Fruit fly (Drosophila melanogaster) whole organism, adult: ENCODE results near the gene CG11504.

Experiments
- CG11617 ChIP-seq: fragments of 200-800 bp; sonication (Bioruptor generic); optimal IDR thresholded peaks from 2 replicates; lab custom pipeline; 2017; ENCODE audit warnings: mild to moderate bottlenecking, missing biosample characterization, missing genetic modification reagents, missing genetic modification characterization
- CG12768 ChIP-seq: fragments of 200-800 bp; sonication (Bioruptor generic); optimal IDR thresholded peaks from 2 replicates; lab custom pipeline; 2017; ENCODE audit warnings: missing biosample characterization, missing genetic modification characterization, mild to moderate bottlenecking, moderate library complexity, missing genetic modification reagents
- CG14711 ChIP-seq: fragments of 200-800 bp; sonication (Bioruptor generic); optimal IDR thresholded peaks from 2 replicates; lab custom pipeline; 2018; ENCODE audit warnings: missing biosample characterization, mild to moderate bottlenecking, missing genetic modification characterization, moderate library complexity
- CG1620 ChIP-seq: fragments of 200-800 bp; sonication (Bioruptor generic); optimal IDR thresholded peaks from 2 replicates; lab custom pipeline; 2016; ENCODE audit warnings: missing biosample characterization, missing genetic modification characterization
- CG33017 ChIP-seq: fragments of 200-800 bp; sonication (Bioruptor generic); optimal IDR thresholded peaks from 2 replicates; lab custom pipeline; 2018; ENCODE audit warnings: missing biosample characterization, mild to moderate bottlenecking, missing genetic modification characterization, moderate library complexity
- CG5204 ChIP-seq: fragments of 200-800 bp; sonication (Bioruptor generic); optimal IDR thresholded peaks from 2 replicates; lab custom pipeline; 2016; ENCODE audit warnings: missing biosample characterization, missing genetic modification characterization
- CG7045 ChIP-seq: fragments of 200-800 bp; sonication (Bioruptor generic); optimal IDR thresholded peaks from 2 replicates; lab custom pipeline; 2017; ENCODE audit warnings: missing biosample characterization, mild to moderate bottlenecking, missing genetic modification characterization
- CG7101 ChIP-seq: fragments of 200-800 bp; sonication (Bioruptor generic); optimal IDR thresholded peaks from 2 replicates; lab custom pipeline; 2018; ENCODE audit warnings: missing biosample characterization, mild to moderate bottlenecking, missing genetic modification characterization, moderate library complexity
- Clk ChIP-seq: fragments of 200-800 bp; sonication (Bioruptor generic); optimal IDR thresholded peaks from 2 replicates; lab custom pipeline; 2017; ENCODE audit warnings: missing biosample characterization, missing genetic modification characterization
- Crg-1 ChIP-seq: fragments of 200-800 bp; sonication (Bioruptor generic); optimal IDR thresholded peaks from 2 replicates; lab custom pipeline; 2016; ENCODE audit warnings: missing biosample characterization, missing genetic modification characterization
- Hr96 ChIP-seq: fragments of 200-800 bp; sonication (Bioruptor generic); optimal IDR thresholded peaks from 2 replicates; lab custom pipeline; 2016; ENCODE audit warnings: missing biosample characterization, missing genetic modification characterization
- Mnt ChIP-seq: fragments of 200-800 bp; sonication (Bioruptor generic); optimal IDR thresholded peaks from 2 replicates; lab custom pipeline; 2016; ENCODE audit warnings: missing biosample characterization, mild to moderate bottlenecking, missing genetic modification characterization
- bab1 ChIP-seq: fragments of 200-800 bp; sonication (Bioruptor generic); optimal IDR thresholded peaks from 3 replicates; lab custom pipeline; 2019; ENCODE audit warnings: missing biosample characterization, mild to moderate bottlenecking, missing genetic modification characterization, moderate library complexity
- cic ChIP-seq: fragments of 200-800 bp; sonication (Bioruptor generic); optimal IDR thresholded peaks from 2 replicates; lab custom pipeline; 2017; ENCODE audit warnings: missing biosample characterization, mild to moderate bottlenecking, missing genetic modification characterization, moderate library complexity
- cnc ChIP-seq, 2 experiments: fragments of >200 bp; optimal IDR thresholded peaks; 2 replicates each; lab custom pipeline; 2017
- kay ChIP-seq: fragments of 200-800 bp; sonication (Bioruptor generic); peaks from one replicate; lab custom pipeline; 2016; ENCODE audit warnings: missing biosample characterization, missing genetic modification characterization, borderline replicate concordance
- ovo ChIP-seq: fragments of 200-800 bp; sonication (Bioruptor generic); optimal IDR thresholded peaks from 2 replicates; lab custom pipeline; 2016; ENCODE audit warnings: missing biosample characterization, missing genetic modification characterization
- pad ChIP-seq: fragments of 200-800 bp; sonication (Bioruptor generic); optimal IDR thresholded peaks from 3 replicates; lab custom pipeline; 2017; ENCODE audit warnings: missing biosample characterization, missing genetic modification characterization, mild to moderate bottlenecking, moderate library complexity, missing genetic modification reagents
- tj ChIP-seq: fragments of 200-800 bp; sonication (Bioruptor generic); optimal IDR thresholded peaks from 3 replicates; lab custom pipeline; 2017; ENCODE audit warnings: missing biosample characterization, mild to moderate bottlenecking, missing genetic modification characterization, moderate library complexity
- toe ChIP-seq: fragments of 200-800 bp; sonication (Bioruptor generic); optimal IDR thresholded peaks from 2 replicates; lab custom pipeline; 2016; ENCODE audit warnings: missing biosample characterization, missing genetic modification characterization

The CG11504 gene

DNA sequence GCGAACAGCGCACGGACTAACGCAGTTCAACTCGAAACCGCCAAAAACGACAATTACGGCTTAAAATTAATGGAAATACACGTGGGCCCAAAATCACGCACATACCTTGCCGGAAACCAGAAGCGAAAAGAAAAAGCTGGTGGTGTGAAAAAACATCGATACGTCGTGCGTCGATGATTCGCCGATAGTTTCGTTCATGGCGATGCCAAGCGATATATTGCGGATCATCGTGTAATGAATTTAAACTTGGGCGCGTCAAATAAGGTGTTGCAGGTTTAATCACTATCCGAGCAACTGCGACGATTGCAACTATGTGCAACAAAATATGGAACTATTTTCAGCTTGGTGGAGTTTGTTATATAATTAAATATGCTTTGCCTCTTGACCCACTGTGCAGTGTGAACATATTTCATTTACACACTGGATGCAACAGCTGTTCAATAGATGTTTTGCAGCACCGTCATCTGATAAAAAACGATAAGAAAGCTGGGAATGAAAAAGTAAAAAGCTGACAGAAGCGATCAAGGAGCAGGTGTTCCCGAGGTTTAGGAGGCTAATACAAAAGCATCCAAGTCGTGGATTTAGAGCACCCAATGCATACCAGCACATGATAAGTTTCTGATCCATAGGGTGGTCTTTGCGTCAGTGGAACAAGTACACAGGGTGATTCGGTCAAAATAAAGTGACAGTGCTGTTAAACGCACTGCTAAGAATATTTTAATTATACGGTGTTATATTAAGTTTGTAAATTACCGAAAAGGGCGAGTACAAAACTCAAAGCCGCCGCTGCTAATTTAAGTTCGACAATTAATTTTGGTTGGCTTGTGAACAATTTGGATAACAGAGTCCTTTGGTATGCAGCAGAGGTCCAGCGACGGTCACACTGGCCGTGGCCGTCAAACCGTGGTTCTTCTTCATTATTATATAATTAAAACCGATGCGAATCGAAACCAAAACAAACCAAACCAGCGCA is 48.6 kb downstream of the CG11504 start, which contains the start of the genes RpL32 and CG7943:
Gene RpL32 (minus strand): TSS at position 133 of the 973 bp plus-strand sequence.
Gene CG7943 (plus strand): TSS at position 442 of the 973 bp plus-strand sequence.
- peak; percentile 97 for TF ChIP-seq CG11617 (GFP tag; lab: Kevin White, UChicago)
- peak; percentile 85 for TF ChIP-seq CG14711
- TF ChIP-seq kay (GFP tag; lab: Kevin White, UChicago), result no peak
- peak; percentile 86 for TF ChIP-seq pad
- peak; percentile 85 for TF ChIP-seq tj (GFP tag; lab: Kevin White, UChicago)
- TF ChIP-seq ovo (GFP tag; lab: Kevin White, UChicago), result peak; percentile 96
- TF ChIP-seq CG7045 (GFP tag; lab: Kevin White, UChicago), result peak; percentile 93
- peak; percentile 99 for TF ChIP-seq Hr96
- TF ChIP-seq bab1, result peak; percentile 97
- peak; percentile 91 for TF ChIP-seq Clk (GFP tag; lab: Kevin White, UChicago)
- peak; percentile 96 for TF ChIP-seq CG1620
- peak; percentile 97 for TF ChIP-seq Crg-1
- TF ChIP-seq cic (GFP tag; lab: Kevin White, UChicago), result peak; percentile 62
- peak; percentile 87 for TF ChIP-seq CG33017 (tag; lab: Kevin White, UChicago)
- peak; percentile 94 for TF ChIP-seq CG12768 (GFP tag; lab: Kevin White, UChicago)
- no peak for TF ChIP-seq CG5204
- no peak for TF ChIP-seq cnc (optimal IDR thresholded peaks at IDR 0.05; lab: Kevin White, UChicago)
- TF ChIP-seq Mnt, result peak; percentile 95
- peak; percentile 94 for TF ChIP-seq CG7101 (tag; lab: Kevin White, UChicago)
- peak; percentile 98 for TF ChIP-seq toe (GFP tag; lab: Kevin White, UChicago)
